Worm (Caenorhabditis elegans) whole organism, L1 larva: ENCODE measurements around the gene rpc-2.

ENCODE experiments used
- alr-1 ChIP-seq: fragments of 200-800 bp; sonication (Bioruptor generic); optimal IDR thresholded peaks from 2 replicates; lab custom pipeline; 2018; ENCODE audit warnings: borderline replicate concordance, mild to moderate bottlenecking, missing genetic modification characterization, missing compliant biosample characterization
- blmp-1 ChIP-seq: fragments of 150-350 bp; optimal IDR thresholded peaks from 2 replicates; lab custom pipeline; 2014; ENCODE audit warnings: missing biosample characterization, missing genetic modification characterization
- ceh-8 ChIP-seq: fragments of 200-800 bp; sonication (Bioruptor generic); optimal IDR thresholded peaks from 2 replicates; lab custom pipeline; 2018; ENCODE audit warnings: mild to moderate bottlenecking, missing genetic modification characterization, moderate library complexity, missing compliant biosample characterization
- ceh-82 ChIP-seq, 3 experiments: fragments of 150-350 bp in 1 of 3; sonication (generic microtip) in 2 of 3; optimal IDR thresholded peaks; 2 replicates each; lab custom pipeline; 2014 to 2017; ENCODE audit warnings: missing biosample characterization in 3 of 3, missing genetic modification characterization in 3 of 3
- ceh-90 ChIP-seq: sonication (generic microtip); optimal IDR thresholded peaks from 2 replicates; lab custom pipeline; 2016; ENCODE audit warnings: missing genetic modification characterization, missing compliant biosample characterization
- dsc-1 ChIP-seq: sonication (generic microtip); optimal IDR thresholded peaks from 2 replicates; lab custom pipeline; 2016; ENCODE audit warnings: mild to moderate bottlenecking, missing genetic modification characterization, missing compliant biosample characterization
- fkh-4 ChIP-seq: sonication (generic microtip); optimal IDR thresholded peaks from 2 replicates; lab custom pipeline; 2016; ENCODE audit warnings: missing compliant biosample characterization, missing genetic modification characterization, borderline replicate concordance
- fkh-8 ChIP-seq: sonication (generic microtip); optimal IDR thresholded peaks from 2 replicates; lab custom pipeline; 2016; ENCODE audit warnings: mild to moderate bottlenecking, missing genetic modification characterization, missing compliant biosample characterization
- hlh-4 ChIP-seq: sonication (generic microtip); optimal IDR thresholded peaks from 2 replicates; lab custom pipeline; 2016; ENCODE audit warnings: mild to moderate bottlenecking, missing genetic modification characterization, missing compliant biosample characterization
- irx-1 ChIP-seq: sonication (generic microtip); optimal IDR thresholded peaks from 2 replicates; lab custom pipeline; 2016; ENCODE audit warnings: missing genetic modification characterization, missing compliant biosample characterization
- lin-14 ChIP-seq: fragments of 200-800 bp; sonication (Bioruptor generic); optimal IDR thresholded peaks from 2 replicates; lab custom pipeline; 2018; ENCODE audit warnings: mild to moderate bottlenecking, missing genetic modification characterization, moderate library complexity, missing compliant biosample characterization
- lin-39 ChIP-seq: fragments of 150-350 bp; optimal IDR thresholded peaks from 2 replicates; lab custom pipeline; 2014; ENCODE audit warnings: missing biosample characterization, missing genetic modification reagents, missing genetic modification characterization
- lir-3 ChIP-seq: sonication (generic microtip); optimal IDR thresholded peaks from 2 replicates; lab custom pipeline; 2016; ENCODE audit warnings: mild to moderate bottlenecking, missing genetic modification characterization, moderate library complexity, missing compliant biosample characterization; ENCODE audit not compliant: poor library complexity
- mdl-1 ChIP-seq, 2 experiments: fragments of 150-350 bp; optimal IDR thresholded peaks; 2 replicates each; lab custom pipeline; 2014 to 2017; ENCODE audit warnings: missing biosample characterization in 2 of 2, missing genetic modification characterization in 2 of 2, inconsistent platforms in 1 of 2
- mef-2 ChIP-seq: fragments of 150-350 bp; optimal IDR thresholded peaks from 2 replicates; lab custom pipeline; 2014; ENCODE audit warnings: missing biosample characterization, missing genetic modification characterization
- nhr-19 ChIP-seq: fragments of 200-800 bp; sonication (Bioruptor generic); conservative IDR thresholded peaks from 2 replicates; pipeline ENCODE4 v1.3.6; 2022; ENCODE audit warnings: missing genetic modification characterization, missing compliant biosample characterization
- nhr-20 ChIP-seq: sonication (generic microtip); optimal IDR thresholded peaks from 2 replicates; lab custom pipeline; 2016; ENCODE audit warnings: mild to moderate bottlenecking, missing genetic modification characterization, missing compliant biosample characterization
- nhr-237 ChIP-seq: fragments of 150-350 bp; optimal IDR thresholded peaks from 2 replicates; lab custom pipeline; 2014; ENCODE audit warnings: missing biosample characterization, missing genetic modification characterization
- nhr-28 ChIP-seq: fragments of 150-350 bp; optimal IDR thresholded peaks from 2 replicates; lab custom pipeline; 2014; ENCODE audit warnings: missing biosample characterization, missing genetic modification characterization
- nhr-71 ChIP-seq: sonication (generic microtip); optimal IDR thresholded peaks from 2 replicates; lab custom pipeline; 2016; ENCODE audit warnings: mild to moderate bottlenecking, missing genetic modification characterization, moderate library complexity, missing compliant biosample characterization
- nhr-77 ChIP-seq: fragments of 150-350 bp; optimal IDR thresholded peaks from 2 replicates; lab custom pipeline; 2014; ENCODE audit warnings: missing biosample characterization, missing genetic modification characterization
- nhr-84 ChIP-seq: sonication (generic microtip); optimal IDR thresholded peaks from 2 replicates; lab custom pipeline; 2017; ENCODE audit warnings: missing biosample characterization, missing genetic modification characterization
- nhr-85 ChIP-seq: sonication (generic microtip); peaks from one replicate; lab custom pipeline; 2016; ENCODE audit warnings: missing genetic modification characterization, inconsistent platforms, missing compliant biosample characterization
- pag-3 ChIP-seq: sonication (generic microtip); optimal IDR thresholded peaks from 2 replicates; lab custom pipeline; 2017; ENCODE audit warnings: missing genetic modification characterization, mild to moderate bottlenecking, missing compliant biosample characterization, antibody characterized with exemption, borderline replicate concordance; ENCODE audit not compliant: insufficient read depth
- pqm-1 ChIP-seq: sonication (generic microtip); optimal IDR thresholded peaks from 3 replicates; lab custom pipeline; 2017; ENCODE audit warnings: missing biosample characterization, missing genetic modification characterization
- rnt-1 ChIP-seq: sonication (generic microtip); optimal IDR thresholded peaks from 2 replicates; lab custom pipeline; 2016; ENCODE audit warnings: mild to moderate bottlenecking, missing genetic modification characterization, moderate library complexity, missing compliant biosample characterization
- skn-1 ChIP-seq: fragments of 150-350 bp; optimal IDR thresholded peaks from 2 replicates; lab custom pipeline; 2014; ENCODE audit warnings: missing biosample characterization, missing genetic modification characterization
- snu-23 ChIP-seq: sonication (generic microtip); optimal IDR thresholded peaks from 2 replicates; lab custom pipeline; 2016; ENCODE audit warnings: missing genetic modification characterization, missing compliant biosample characterization
- sox-4 ChIP-seq: sonication (generic microtip); optimal IDR thresholded peaks from 2 replicates; lab custom pipeline; 2016; ENCODE audit warnings: missing genetic modification characterization, missing compliant biosample characterization
- tbx-2 ChIP-seq: sonication (generic microtip); optimal IDR thresholded peaks from 2 replicates; lab custom pipeline; 2016; ENCODE audit warnings: missing genetic modification characterization, missing compliant biosample characterization
- unc-130 ChIP-seq: fragments of 150-350 bp; optimal IDR thresholded peaks from 2 replicates; lab custom pipeline; 2017; ENCODE audit warnings: missing biosample characterization, missing genetic modification characterization, inconsistent platforms
- unc-62 ChIP-seq: fragments of 150-350 bp; optimal IDR thresholded peaks from 2 replicates; lab custom pipeline; 2014; ENCODE audit warnings: missing biosample characterization, missing genetic modification reagents, missing genetic modification characterization
- vab-15 ChIP-seq: sonication (generic microtip); optimal IDR thresholded peaks from 2 replicates; lab custom pipeline; 2017; ENCODE audit warnings: missing genotype, mild to moderate bottlenecking, missing genetic modification characterization, missing compliant biosample characterization
- xbp-1 ChIP-seq: sonication (generic microtip); optimal IDR thresholded peaks from 2 replicates; lab custom pipeline; 2016; ENCODE audit warnings: missing genetic modification characterization, missing compliant biosample characterization
- ztf-11 ChIP-seq, 2 experiments: sonication (generic microtip); optimal IDR thresholded peaks; 2 replicates each; lab custom pipeline; 2016 to 2017; ENCODE audit warnings: missing genetic modification characterization in 2 of 2, missing biosample characterization in 1 of 2, missing compliant biosample characterization in 1 of 2

Gene rpc-2

DNA sequence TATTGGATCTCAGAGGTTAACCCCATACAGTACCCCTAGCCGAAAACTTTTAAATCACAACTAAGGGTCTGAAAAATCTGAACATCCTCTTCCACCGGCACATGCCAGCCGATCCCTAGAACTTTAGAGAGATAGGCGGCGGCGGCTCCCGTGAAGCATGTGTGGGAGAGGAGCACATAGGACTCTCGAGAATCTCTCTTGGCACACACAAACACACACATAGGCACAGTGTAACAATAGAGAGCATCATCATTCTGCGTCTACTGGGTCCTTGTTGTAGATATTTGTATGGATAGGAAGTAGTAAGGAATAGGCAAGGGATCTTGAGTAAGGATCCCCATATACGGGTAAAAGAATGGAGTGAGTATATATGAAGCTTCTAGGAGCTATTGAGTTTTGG lies 8.5 kb downstream of the rpc-2 start:
- TF ChIP-seq dsc-1 (tag; lab: Kevin White, UChicago) = peak; percentile 26
- peak; percentile 13; the same call in 1 of the 2 replicates for TF ChIP-seq nhr-19 (GFP tag; lab: Robert Waterston, UW)
- no peak for TF ChIP-seq nhr-20
- TF ChIP-seq pag-3 (tag; lab: Kevin White, UChicago) = peak; percentile 89
- no peak for TF ChIP-seq skn-1 (tag; lab: Kevin White, UChicago)
- peak; percentile 28 for TF ChIP-seq lin-14 (GFP tag; lab: Kevin White, UChicago)
- TF ChIP-seq nhr-71 = peak; percentile 33
- TF ChIP-seq snu-23 (GFP tag; lab: Kevin White, UChicago) = peak; percentile 1
- no peak for TF ChIP-seq irx-1 (tag; lab: Kevin White, UChicago)
- TF ChIP-seq rnt-1 = peak; percentile 55
- TF ChIP-seq nhr-237 (tag; lab: Kevin White, UChicago) = no peak

DNA sequence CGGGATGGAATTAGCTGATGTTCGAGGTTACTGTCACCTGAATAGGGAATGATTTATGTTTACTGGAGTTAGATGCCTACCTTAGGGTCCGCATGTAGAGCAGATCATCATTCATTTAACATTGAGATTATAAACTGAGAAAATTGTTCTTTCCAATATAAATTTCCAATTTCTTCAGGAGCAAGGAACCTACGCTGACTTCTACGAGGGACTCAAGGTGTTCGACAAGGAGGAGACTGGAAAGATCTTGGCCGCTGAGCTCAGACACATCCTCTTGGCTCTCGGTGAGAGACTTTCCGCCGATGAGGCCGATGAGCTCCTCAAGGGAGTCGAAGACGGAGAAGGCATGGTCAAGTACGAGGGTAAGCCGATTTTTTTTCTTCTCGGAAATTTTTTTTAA lies 9.3 kb downstream of the rpc-2 start:
- TF ChIP-seq nhr-85 (tag; lab: Kevin White, UChicago) = peak; percentile 51
- TF ChIP-seq lir-3 (tag; lab: Kevin White, UChicago) = no peak

DNA sequence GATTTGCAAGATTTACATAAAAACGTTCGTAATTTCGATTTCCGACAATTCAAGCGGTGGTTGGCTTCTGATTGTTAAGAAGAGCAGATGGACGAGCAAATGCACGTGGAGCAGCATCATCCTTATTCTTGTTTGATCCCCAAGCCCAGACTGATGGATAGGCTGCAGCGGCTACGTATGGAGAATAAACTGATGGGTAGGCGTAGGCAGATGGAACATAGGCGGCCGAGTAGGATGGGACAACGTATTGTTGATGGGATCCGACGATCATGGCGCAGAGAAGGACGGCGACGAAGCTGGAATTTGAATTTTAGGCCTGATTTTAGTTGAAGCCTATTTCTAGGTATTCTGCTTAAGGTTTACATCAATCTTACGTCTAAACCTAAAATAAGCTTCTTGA lies 11.1 kb downstream of the rpc-2 start:
- no peak for TF ChIP-seq xbp-1
- TF ChIP-seq snu-23 (GFP tag; lab: Kevin White, UChicago) = no peak
- TF ChIP-seq ceh-90 (tag; lab: Kevin White, UChicago) = no peak
- TF ChIP-seq unc-130 = no peak
- TF ChIP-seq sox-4 (tag; lab: Kevin White, UChicago) = no peak
- TF ChIP-seq nhr-19 (GFP tag; lab: Robert Waterston, UW) = no peak
- no peak for TF ChIP-seq alr-1 (tag; lab: Kevin White, UChicago)
- TF ChIP-seq nhr-84 (tag; lab: Kevin White, UChicago) = no peak
- no peak for TF ChIP-seq fkh-8 (tag; lab: Kevin White, UChicago)
- TF ChIP-seq mdl-1 (tag; optimal IDR thresholded peaks at IDR 0.05; lab: Kevin White, UChicago) = no peak
- TF ChIP-seq nhr-28 = no peak
- no peak for TF ChIP-seq fkh-4 (tag; lab: Kevin White, UChicago)
- no peak for TF ChIP-seq nhr-71
- no peak for TF ChIP-seq tbx-2 (tag; lab: Kevin White, UChicago)
- TF ChIP-seq ztf-11 (tag; optimal IDR thresholded peaks at IDR 0.05; lab: Kevin White, UChicago) = no peak

DNA sequence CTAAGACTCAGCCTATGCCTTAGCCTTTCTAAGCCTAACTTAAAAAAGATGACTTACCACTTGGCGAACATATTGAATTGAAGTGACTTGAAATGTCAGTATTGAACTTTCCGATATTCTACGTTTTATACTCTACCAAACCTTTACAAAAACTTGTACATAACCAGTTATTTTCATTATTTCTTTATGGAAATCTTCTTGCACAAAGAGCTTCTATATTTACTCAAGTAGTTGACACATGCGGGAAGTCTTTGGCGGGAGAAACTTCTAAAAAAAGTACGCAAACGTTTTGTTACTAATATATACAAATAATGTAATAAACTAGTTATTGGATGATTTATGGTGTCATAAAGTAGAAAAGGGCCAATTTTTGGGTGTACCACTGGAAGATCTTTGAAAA lies 11.5 kb downstream of the rpc-2 start, which contains the start of gene nspb-12:
Gene nspb-12 (minus strand): TSS at position 101 of the 400 bp plus-strand sequence.
- no peak for TF ChIP-seq unc-62
- TF ChIP-seq nhr-237 (tag; lab: Kevin White, UChicago) = no peak
- no peak for TF ChIP-seq nhr-77 (tag; lab: Kevin White, UChicago)
- no peak for TF ChIP-seq blmp-1 (tag; lab: Kevin White, UChicago)
- TF ChIP-seq nhr-71 = no peak
- TF ChIP-seq tbx-2 (tag; lab: Kevin White, UChicago) = no peak
- TF ChIP-seq lin-39 (tag; lab: Kevin White, UChicago) = no peak
- TF ChIP-seq ceh-8 = no peak
- TF ChIP-seq nhr-84 (tag; lab: Kevin White, UChicago) = no peak
- no peak for TF ChIP-seq ceh-82 (tag; optimal IDR thresholded peaks at IDR 0.05; lab: Kevin White, UChicago)
- TF ChIP-seq unc-130 = no peak
- TF ChIP-seq hlh-4 (tag; lab: Kevin White, UChicago) = no peak
- no peak for TF ChIP-seq mef-2 (tag; lab: Kevin White, UChicago)
- TF ChIP-seq alr-1 (tag; lab: Kevin White, UChicago) = no peak
- TF ChIP-seq pqm-1 (tag; lab: Kevin White, UChicago) = no peak
- TF ChIP-seq nhr-28 = no peak
- TF ChIP-seq vab-15 = no peak
